Worm (Caenorhabditis elegans) whole organism, young adult: Measurements from ENCODE around the gene F31E3.2.

Experiments used
- B0261.1 ChIP-seq: sonication (generic microtip); optimal IDR thresholded peaks from 2 replicates; lab custom pipeline; 2016; ENCODE audit warnings: mild to moderate bottlenecking, missing genetic modification characterization, moderate library complexity, missing compliant biosample characterization
- B0336.3 ChIP-seq: fragments of 200-800 bp; sonication (Bioruptor generic); IDR thresholded peaks from 2 replicates; pipeline ENCODE4 v1.3.6; 2022; ENCODE audit warnings: missing genetic modification characterization, missing compliant biosample characterization
- D2030.7 ChIP-seq: fragments of 200-800 bp; sonication (Bioruptor generic); IDR thresholded peaks from 2 replicates; pipeline ENCODE4 v1.3.6; 2022; ENCODE audit warnings: missing genetic modification reagents, missing genetic modification characterization, missing compliant biosample characterization
- F22D6.2 ChIP-seq: sonication (generic microtip); optimal IDR thresholded peaks from 2 replicates; lab custom pipeline; 2016; ENCODE audit warnings: mild to moderate bottlenecking, missing genetic modification characterization, missing compliant biosample characterization
- F23B12.7 ChIP-seq: sonication (generic microtip); optimal IDR thresholded peaks from 2 replicates; lab custom pipeline; 2017; ENCODE audit warnings: missing genetic modification characterization, mild to moderate bottlenecking, missing compliant biosample characterization, antibody characterized with exemption, moderate library complexity; ENCODE audit not compliant: insufficient read depth
- F33H1.4 ChIP-seq: fragments of 200-800 bp; sonication (Bioruptor generic); IDR thresholded peaks from 2 replicates; pipeline ENCODE4 v1.3.6; 2022; ENCODE audit warnings: missing genetic modification reagents, missing genetic modification characterization, missing compliant biosample characterization
- F39B2.1 ChIP-seq: fragments of 200-800 bp; sonication (Bioruptor generic); IDR thresholded peaks from 2 replicates; pipeline ENCODE4 v1.3.6; 2022; ENCODE audit warnings: missing genetic modification reagents, missing genetic modification characterization, missing compliant biosample characterization
- K11D2.4 ChIP-seq: fragments of 200-800 bp; sonication (Bioruptor generic); IDR thresholded peaks from 2 replicates; pipeline ENCODE4 v1.3.6; 2022; ENCODE audit warnings: missing genetic modification reagents, missing genetic modification characterization, missing compliant biosample characterization
- T07F8.4 ChIP-seq: sonication (generic microtip); optimal IDR thresholded peaks from 2 replicates; lab custom pipeline; 2016; ENCODE audit warnings: mild to moderate bottlenecking, missing genetic modification characterization, moderate library complexity, missing compliant biosample characterization
- Y53F4B.3 ChIP-seq: fragments of 200-800 bp; sonication (Bioruptor generic); IDR thresholded peaks from 2 replicates; pipeline ENCODE4 v1.3.6; 2022; ENCODE audit warnings: missing genetic modification reagents, missing genetic modification characterization, missing compliant biosample characterization
- ZK185.1 ChIP-seq: sonication (generic microtip); optimal IDR thresholded peaks from 2 replicates; lab custom pipeline; 2016; ENCODE audit warnings: mild to moderate bottlenecking, missing genetic modification characterization, missing compliant biosample characterization; ENCODE audit not compliant: poor library complexity, severe bottlenecking
- akir-1 ChIP-seq: fragments of 200-800 bp; sonication (Bioruptor generic); optimal IDR thresholded peaks from 2 replicates; lab custom pipeline; 2018; ENCODE audit warnings: mild to moderate bottlenecking, missing genetic modification characterization, moderate library complexity, missing compliant biosample characterization
- ama-1 ChIP-seq, 3 experiments: fragments of 150-350 bp in 1 of 3; sonication (generic microtip) in 2 of 3; optimal IDR thresholded peaks; 2 replicates each; lab custom pipeline; 2014 to 2018; ENCODE audit warnings: missing biosample characterization in 2 of 3, missing genetic modification characterization in 2 of 3, missing genetic modification reagents in 2 of 3
- bed-1 ChIP-seq: fragments of 200-800 bp; sonication (Bioruptor generic); IDR thresholded peaks from 2 replicates; pipeline ENCODE4 v1.3.6; 2022; ENCODE audit warnings: missing genetic modification reagents, missing genetic modification characterization, missing compliant biosample characterization
- ceh-79 ChIP-seq: sonication (generic microtip); optimal IDR thresholded peaks from 2 replicates; lab custom pipeline; 2017; ENCODE audit warnings: mild to moderate bottlenecking, missing genetic modification characterization, missing compliant biosample characterization
- chd-7 ChIP-seq: sonication (generic microtip); optimal IDR thresholded peaks from 2 replicates; lab custom pipeline; 2016; ENCODE audit warnings: mild to moderate bottlenecking, missing genetic modification characterization, moderate library complexity, missing compliant biosample characterization
- dpff-1 ChIP-seq: sonication (generic microtip); optimal IDR thresholded peaks from 2 replicates; lab custom pipeline; 2017; ENCODE audit warnings: mild to moderate bottlenecking, missing genetic modification characterization, missing compliant biosample characterization
- dpl-1 ChIP-seq: fragments of 150-350 bp; optimal IDR thresholded peaks from 2 replicates; lab custom pipeline; 2014; ENCODE audit warnings: missing biosample characterization, missing genetic modification reagents, missing genetic modification characterization
- efl-1 ChIP-seq: fragments of 150-350 bp; optimal IDR thresholded peaks from 2 replicates; lab custom pipeline; 2014; ENCODE audit warnings: missing biosample characterization, missing genetic modification reagents, missing genetic modification characterization
- egrh-3 ChIP-seq: fragments of 200-800 bp; sonication (Bioruptor generic); IDR thresholded peaks from 2 replicates; pipeline ENCODE4 v1.3.6; 2022; ENCODE audit warnings: missing genetic modification reagents, missing genetic modification characterization, missing compliant biosample characterization
- hlh-12 ChIP-seq: sonication (generic microtip); optimal IDR thresholded peaks from 2 replicates; lab custom pipeline; 2016; ENCODE audit warnings: missing genetic modification characterization, missing compliant biosample characterization
- hmg-20 ChIP-seq: fragments of 200-800 bp; sonication (Bioruptor generic); IDR thresholded peaks from 2 replicates; pipeline ENCODE4 v1.3.6; 2022; ENCODE audit warnings: missing genetic modification reagents, missing genetic modification characterization, missing compliant biosample characterization
- lir-1 ChIP-seq: fragments of 200-800 bp; sonication (Bioruptor generic); conservative IDR thresholded peaks from 2 replicates; pipeline ENCODE4 v1.3.6; 2022; ENCODE audit warnings: missing genetic modification reagents, missing genetic modification characterization, missing compliant biosample characterization
- lsy-27 ChIP-seq: sonication (generic microtip); optimal IDR thresholded peaks from 2 replicates; lab custom pipeline; 2017; ENCODE audit warnings: missing genetic modification characterization, mild to moderate bottlenecking, missing compliant biosample characterization, antibody characterized with exemption, missing genotype, borderline replicate concordance; ENCODE audit not compliant: insufficient read depth
- madf-8 ChIP-seq: fragments of 200-800 bp; sonication (Bioruptor generic); conservative IDR thresholded peaks from 2 replicates; pipeline ENCODE4 v1.3.6; 2022; ENCODE audit warnings: missing genetic modification reagents, missing genetic modification characterization, missing compliant biosample characterization
- mcd-1 ChIP-seq: fragments of 200-800 bp; sonication (Bioruptor generic); IDR thresholded peaks from 2 replicates; pipeline ENCODE4 v1.3.6; 2022; ENCODE audit warnings: missing genetic modification reagents, missing genetic modification characterization, missing compliant biosample characterization
- mxl-1 ChIP-seq: sonication (generic microtip); optimal IDR thresholded peaks from 2 replicates; lab custom pipeline; 2016; ENCODE audit warnings: missing genetic modification characterization, missing compliant biosample characterization
- nfya-2 ChIP-seq: fragments of 200-800 bp; sonication (Bioruptor generic); IDR thresholded peaks from 2 replicates; pipeline ENCODE4 v1.3.6; 2022; ENCODE audit warnings: missing genetic modification reagents, missing genetic modification characterization, missing compliant biosample characterization
- nhr-27 ChIP-seq: fragments of 200-800 bp; sonication (Bioruptor generic); optimal IDR thresholded peaks from 2 replicates; lab custom pipeline; 2018; ENCODE audit warnings: mild to moderate bottlenecking, missing genetic modification characterization, moderate library complexity, missing compliant biosample characterization
- nhr-80 ChIP-seq: sonication (generic microtip); optimal IDR thresholded peaks from 2 replicates; lab custom pipeline; 2016; ENCODE audit warnings: missing genetic modification characterization, missing compliant biosample characterization
- pbrm-1 ChIP-seq: fragments of 200-800 bp; sonication (Bioruptor generic); IDR thresholded peaks from 2 replicates; pipeline ENCODE4 v1.3.6; 2022; ENCODE audit warnings: missing genetic modification reagents, missing genetic modification characterization, missing compliant biosample characterization
- rcor-1 ChIP-seq: fragments of 200-800 bp; sonication (Bioruptor generic); IDR thresholded peaks from 2 replicates; pipeline ENCODE4 v1.3.6; 2022; ENCODE audit warnings: missing genetic modification reagents, missing genetic modification characterization, missing compliant biosample characterization
- rec-8 ChIP-seq, 2 experiments: sonication (generic microtip); optimal IDR thresholded peaks; 2 replicates each; lab custom pipeline; 2016; ENCODE audit warnings: mild to moderate bottlenecking in 2 of 2, missing genetic modification characterization in 2 of 2, missing genetic modification reagents in 2 of 2, missing genotype in 2 of 2, missing biosample characterization in 1 of 2, missing compliant biosample characterization in 1 of 2, moderate library complexity in 1 of 2
- repo-1 ChIP-seq: sonication (generic microtip); optimal IDR thresholded peaks from 2 replicates; lab custom pipeline; 2017; ENCODE audit warnings: mild to moderate bottlenecking, missing genetic modification characterization, missing compliant biosample characterization
- rpc-1 ChIP-seq, 2 experiments: fragments of 150-350 bp in 1 of 2; sonication (generic microtip) in 1 of 2; optimal IDR thresholded peaks; 2 replicates each; lab custom pipeline; 2014 to 2018; ENCODE audit warnings: missing biosample characterization in 1 of 2, missing genetic modification characterization in 1 of 2, missing genetic modification reagents in 1 of 2, missing genotype in 1 of 2
- snpc-4 ChIP-seq, 5 experiments: fragments of 150-350 bp in 1 of 5; sonication (generic microtip) in 4 of 5; optimal IDR thresholded peaks; 2 replicates each; lab custom pipeline; 2014 to 2018; ENCODE audit warnings: missing genetic modification characterization in 5 of 5, missing biosample characterization in 3 of 5, antibody characterized with exemption in 2 of 5, mild to moderate bottlenecking in 2 of 5, missing compliant biosample characterization in 2 of 5, missing genotype in 2 of 5, moderate library complexity in 2 of 5, missing genetic modification reagents in 1 of 5
- ztf-18 ChIP-seq: sonication (generic microtip); optimal IDR thresholded peaks from 2 replicates; lab custom pipeline; 2016; ENCODE audit warnings: missing genotype, mild to moderate bottlenecking, missing genetic modification characterization, missing compliant biosample characterization
- ztf-25 ChIP-seq: fragments of 200-800 bp; sonication (Bioruptor generic); IDR thresholded peaks from 2 replicates; pipeline ENCODE4 v1.3.6; 2022; ENCODE audit warnings: missing genetic modification reagents, missing genetic modification characterization, missing compliant biosample characterization
- ztf-28 ChIP-seq: fragments of 200-800 bp; sonication (Bioruptor generic); IDR thresholded peaks from 2 replicates; pipeline ENCODE4 v1.3.6; 2022; ENCODE audit warnings: missing genetic modification reagents, missing genetic modification characterization, missing compliant biosample characterization
- ztf-3 ChIP-seq: fragments of 200-800 bp; sonication (Bioruptor generic); optimal IDR thresholded peaks from 2 replicates; lab custom pipeline; 2018; ENCODE audit warnings: mild to moderate bottlenecking, missing genetic modification characterization, missing compliant biosample characterization

The F31E3.2 gene

ce11 chrIII:6958674-6959241, 15.0 kb upstream of the F31E3.2 start (continued):
- no peak for TF ChIP-seq B0261.1 (tag; lab: Kevin White, UChicago)
- TF ChIP-seq ztf-3 (GFP tag; lab: Kevin White, UChicago), result no peak
- TF ChIP-seq nhr-27 (tag; lab: Kevin White, UChicago), result no peak
- peak; percentile 61 for TF ChIP-seq F33H1.4 (GFP tag; lab: Robert Waterston, UW)
- no peak for TF ChIP-seq hlh-12 (tag; lab: Kevin White, UChicago)
- no peak for TF ChIP-seq ztf-28 (GFP tag; lab: Robert Waterston, UW)
- TF ChIP-seq D2030.7, result no peak
- TF ChIP-seq rpc-1 (optimal IDR thresholded peaks at IDR 0.05; lab: Kevin White, UChicago), result no peak
- no peak for TF ChIP-seq rpc-1 (tag; optimal IDR thresholded peaks at IDR 0.05; lab: Kevin White, UChicago)
- TF ChIP-seq pbrm-1, result 0 out of 2 replicates have a peak, but pooled peaks have one; percentile 21
- no peak for TF ChIP-seq T07F8.4 (tag; lab: Kevin White, UChicago)
- no peak for TF ChIP-seq ZK185.1 (tag; lab: Kevin White, UChicago)
- TF ChIP-seq nfya-2 (GFP tag; lab: Robert Waterston, UW), result no peak
- TF ChIP-seq mcd-1 (GFP tag; lab: Robert Waterston, UW), result no peak
- no peak for TF ChIP-seq K11D2.4 (GFP tag; lab: Robert Waterston, UW)
- TF ChIP-seq snpc-4 (GFP tag; optimal IDR thresholded peaks at IDR 0.05; lab: Kevin White, UChicago), result no peak
- TF ChIP-seq snpc-4 (tag; optimal IDR thresholded peaks at IDR 0.05; lab: Kevin White, UChicago), result no peak
- no peak for TF ChIP-seq Y53F4B.3 (GFP tag; lab: Robert Waterston, UW)
- peak; percentile 18 for TF ChIP-seq dpl-1 (GFP tag; lab: Kevin White, UChicago)
- no peak for TF ChIP-seq F22D6.2 (tag; lab: Kevin White, UChicago)
- peak; percentile 40 for TF ChIP-seq dpff-1 (tag; lab: Kevin White, UChicago)
- no peak for TF ChIP-seq egrh-3 (GFP tag; lab: Robert Waterston, UW)
- peak; percentile 64 for TF ChIP-seq efl-1 (GFP tag; lab: Kevin White, UChicago)
- no peak for TF ChIP-seq ztf-25
- TF ChIP-seq repo-1, result peak; percentile 5
- 0 out of 2 replicates have a peak, but pooled peaks have one; percentile 13 for TF ChIP-seq F39B2.1 (GFP tag; lab: Robert Waterston, UW)
- TF ChIP-seq nhr-80 (tag; lab: Kevin White, UChicago), result no peak
- TF ChIP-seq rec-8 (tag; optimal IDR thresholded peaks at IDR 0.05; lab: Kevin White, UChicago), result peak in 1 of 2 experiments; percentile 9
- no peak for TF ChIP-seq ceh-79 (tag; lab: Kevin White, UChicago)
- TF ChIP-seq B0336.3 (GFP tag; lab: Robert Waterston, UW), result peak; percentile 82
- TF ChIP-seq F23B12.7 (tag; lab: Kevin White, UChicago), result no peak
- no peak for TF ChIP-seq rcor-1 (GFP tag; lab: Robert Waterston, UW)
- no peak for TF ChIP-seq ama-1 (optimal IDR thresholded peaks at IDR 0.05; lab: Kevin White, UChicago)
- peak in 1 of 2 experiments; percentile 75 for TF ChIP-seq ama-1 (GFP tag; optimal IDR thresholded peaks at IDR 0.05; lab: Kevin White, UChicago)
- no peak for TF ChIP-seq lsy-27 (tag; lab: Kevin White, UChicago)
- no peak for TF ChIP-seq bed-1
- TF ChIP-seq lir-1 (GFP tag; lab: Robert Waterston, UW), result no peak
- TF ChIP-seq chd-7, result no peak
- TF ChIP-seq madf-8 (GFP tag; lab: Robert Waterston, UW), result peak; percentile 45; the same call in 1 of the 2 replicates
- no peak for TF ChIP-seq akir-1 (GFP tag; lab: Kevin White, UChicago)
- TF ChIP-seq hmg-20 (GFP tag; lab: Robert Waterston, UW), result no peak
- no peak for TF ChIP-seq mxl-1
- TF ChIP-seq ztf-18 (tag; lab: Kevin White, UChicago), result no peak
